Worm (Caenorhabditis elegans) whole organism, L3 larva: ENCODE results near the gene sec-61.G.

ENCODE experiments used
- aly-2 ChIP-seq: fragments of 150-350 bp; optimal IDR thresholded peaks from 2 replicates; lab custom pipeline; 2014; ENCODE audit warnings: missing biosample characterization, missing genetic modification characterization
- elt-3 ChIP-seq, 3 experiments: fragments of 150-350 bp in 1 of 3; sonication (generic microtip) in 2 of 3; optimal IDR thresholded peaks; 2 replicates in 2 of 3; 4 replicates in 1 of 3; lab custom pipeline; 2014 to 2017; ENCODE audit warnings: missing biosample characterization in 3 of 3, missing genetic modification characterization in 3 of 3
- fkh-10 ChIP-seq: sonication (generic microtip); optimal IDR thresholded peaks from 2 replicates; lab custom pipeline; 2017; ENCODE audit warnings: missing biosample characterization, missing genetic modification reagents, missing genetic modification characterization
- fkh-2 ChIP-seq: fragments of 150-350 bp; optimal IDR thresholded peaks from 2 replicates; lab custom pipeline; 2014; ENCODE audit warnings: missing biosample characterization, missing genetic modification reagents, missing genetic modification characterization
- nhr-77 ChIP-seq: fragments of 150-350 bp; optimal IDR thresholded peaks from 2 replicates; lab custom pipeline; 2014; ENCODE audit warnings: missing biosample characterization, missing genetic modification characterization

- no peak for TF ChIP-seq fkh-2
- no peak for TF ChIP-seq aly-2
- no peak for TF ChIP-seq nhr-77 (tag; lab: Kevin White, UChicago)
- no peak for TF ChIP-seq elt-3 (tag; optimal IDR thresholded peaks at IDR 0.05; lab: Kevin White, UChicago)
- no peak for TF ChIP-seq fkh-10 (GFP tag; lab: Kevin White, UChicago)
Observed at ce11 chrV:10918373-10918772, 21.4 kb upstream of the sec-61.G start, which contains the start of gene F58B4.2.
